Fruit fly (Drosophila melanogaster) whole organism, embryonic: ENCODE results near the gene CG3117.

Experiments
- Atf-2 ChIP-seq: fragments of 200-800 bp; sonication (Bioruptor generic); optimal IDR thresholded peaks from 2 replicates; lab custom pipeline; 2016; ENCODE audit warnings: missing biosample characterization, missing genetic modification characterization
- Awh ChIP-seq: fragments of 200-800 bp; sonication (Bioruptor generic); IDR thresholded peaks from 2 replicates; pipeline ENCODE4, ENCODE4 v1.3.6; 2022; ENCODE audit warnings: missing biosample characterization, missing genetic modification characterization
- CG10321 ChIP-seq: fragments of 200-800 bp; sonication (Bioruptor generic); IDR thresholded peaks from 2 replicates; pipeline ENCODE4 v1.3.6; 2022; ENCODE audit warnings: missing biosample characterization, missing genetic modification characterization
- CG11456 ChIP-seq: fragments of 200-800 bp; sonication (Bioruptor generic); IDR thresholded peaks from 3 replicates; pipeline ENCODE4 v1.3.6; 2022; ENCODE audit warnings: missing biosample characterization, missing genetic modification characterization
- CG11504 ChIP-seq: fragments of 200-800 bp; sonication (Bioruptor generic); optimal IDR thresholded peaks from 3 replicates; lab custom pipeline; 2019; ENCODE audit warnings: missing biosample characterization, mild to moderate bottlenecking, missing genetic modification characterization, moderate library complexity
- CG11695 ChIP-seq: fragments of 200-800 bp; sonication (Bioruptor generic); IDR thresholded peaks from 3 replicates; pipeline ENCODE4 v1.3.6; 2022; ENCODE audit warnings: missing biosample characterization, missing genetic modification characterization
- CG12391 ChIP-seq: fragments of 200-800 bp; sonication (Bioruptor generic); optimal IDR thresholded peaks from 3 replicates; lab custom pipeline; 2018; ENCODE audit warnings: missing biosample characterization, mild to moderate bottlenecking, missing genetic modification characterization, moderate library complexity
- CG13624 ChIP-seq: fragments of 200-800 bp; sonication (Bioruptor generic); optimal IDR thresholded peaks from 2 replicates; lab custom pipeline; 2016; ENCODE audit warnings: missing biosample characterization, missing genetic modification characterization
- CG13894 ChIP-seq: fragments of 200-800 bp; sonication (Bioruptor generic); optimal IDR thresholded peaks from 3 replicates; lab custom pipeline; 2018; ENCODE audit warnings: missing biosample characterization, mild to moderate bottlenecking, missing genetic modification characterization, moderate library complexity
- CG14710 ChIP-seq: fragments of 200-800 bp; sonication (Bioruptor generic); optimal IDR thresholded peaks from 3 replicates; lab custom pipeline; 2019; ENCODE audit warnings: missing biosample characterization, mild to moderate bottlenecking, missing genetic modification characterization, moderate library complexity
- CG1647 ChIP-seq: fragments of 200-800 bp; sonication (Bioruptor generic); optimal IDR thresholded peaks from 3 replicates; lab custom pipeline; 2016; ENCODE audit warnings: missing biosample characterization, missing genetic modification characterization
- CG17829 ChIP-seq: fragments of 200-800 bp; optimal IDR thresholded peaks from 2 replicates; lab custom pipeline; 2019; ENCODE audit warnings: missing biosample characterization, mild to moderate bottlenecking, missing genetic modification characterization, moderate library complexity
- CG34376 ChIP-seq: fragments of 200-800 bp; sonication (Bioruptor generic); optimal IDR thresholded peaks from 2 replicates; lab custom pipeline; 2018; ENCODE audit warnings: missing biosample characterization, mild to moderate bottlenecking, missing genetic modification characterization
- CG5180 ChIP-seq: fragments of 200-800 bp; sonication (Bioruptor generic); optimal IDR thresholded peaks from 3 replicates; lab custom pipeline; 2017; ENCODE audit warnings: missing biosample characterization, missing genetic modification characterization, mild to moderate bottlenecking, moderate library complexity, missing genetic modification reagents
- CG6854 ChIP-seq: fragments of 200-800 bp; sonication (Bioruptor generic); optimal IDR thresholded peaks from 3 replicates; lab custom pipeline; 2017; ENCODE audit warnings: missing biosample characterization, mild to moderate bottlenecking, missing genetic modification characterization
- CG7987 ChIP-seq: fragments of 200-800 bp; sonication (Bioruptor generic); optimal IDR thresholded peaks from 2 replicates; lab custom pipeline; 2018; ENCODE audit warnings: missing biosample characterization, mild to moderate bottlenecking, missing genetic modification characterization, moderate library complexity
- CG9817 ChIP-seq: fragments of 200-800 bp; sonication (Bioruptor generic); optimal IDR thresholded peaks from 2 replicates; lab custom pipeline; 2018; ENCODE audit warnings: missing biosample characterization, mild to moderate bottlenecking, missing genetic modification characterization, moderate library complexity
- Chrac-16 ChIP-seq: fragments of 200-800 bp; sonication (Bioruptor generic); optimal IDR thresholded peaks from 3 replicates; lab custom pipeline; 2016; ENCODE audit warnings: missing biosample characterization, missing genetic modification characterization
- Deaf1 ChIP-seq: fragments of 200-800 bp; optimal IDR thresholded peaks from 3 replicates; lab custom pipeline; 2019; ENCODE audit warnings: missing biosample characterization, mild to moderate bottlenecking, missing genetic modification characterization, moderate library complexity
- Dek ChIP-seq: fragments of 200-800 bp; sonication (Bioruptor generic); optimal IDR thresholded peaks from 3 replicates; lab custom pipeline; 2019; ENCODE audit warnings: missing biosample characterization, mild to moderate bottlenecking, missing genetic modification characterization, moderate library complexity
- Dfd ChIP-seq, 2 experiments: fragments of >200 bp; optimal IDR thresholded peaks; 2 replicates each; lab custom pipeline; 2017; ENCODE audit warnings: missing biosample characterization in 2 of 2, missing genetic modification characterization in 2 of 2
- Dip2 ChIP-seq: fragments of 200-800 bp; sonication (Bioruptor generic); IDR thresholded peaks from 2 replicates; pipeline ENCODE4 v1.3.6; 2022; ENCODE audit warnings: missing biosample characterization, missing genetic modification characterization
- Elba2 ChIP-seq: fragments of 200-800 bp; sonication (Bioruptor generic); optimal IDR thresholded peaks from 3 replicates; lab custom pipeline; 2016; ENCODE audit warnings: missing biosample characterization, missing genetic modification characterization
- Hand ChIP-seq: fragments of 200-800 bp; sonication (Bioruptor generic); optimal IDR thresholded peaks from 2 replicates; lab custom pipeline; 2017; ENCODE audit warnings: mild to moderate bottlenecking, missing biosample characterization, missing genetic modification reagents, missing genetic modification characterization
- Lhr ChIP-seq: fragments of 200-800 bp; sonication (Bioruptor generic); optimal IDR thresholded peaks from 3 replicates; lab custom pipeline; 2017; ENCODE audit warnings: mild to moderate bottlenecking, missing biosample characterization, missing genetic modification reagents, missing genetic modification characterization
- Ptx1 ChIP-seq: fragments of 200-800 bp; sonication (Bioruptor generic); IDR thresholded peaks from 2 replicates; pipeline ENCODE4 v1.3.6; 2022; ENCODE audit warnings: missing biosample characterization, missing genetic modification characterization
- Side ChIP-seq: fragments of 200-800 bp; sonication (Bioruptor generic); optimal IDR thresholded peaks from 2 replicates; lab custom pipeline; 2016; ENCODE audit warnings: missing biosample characterization, missing genetic modification characterization
- ab ChIP-seq: fragments of 200-800 bp; sonication (Bioruptor generic); optimal IDR thresholded peaks from 2 replicates; lab custom pipeline; 2016; ENCODE audit warnings: missing biosample characterization, missing genetic modification characterization
- ash1 ChIP-seq: fragments of 200-800 bp; sonication (Bioruptor generic); optimal IDR thresholded peaks from 2 replicates; lab custom pipeline; 2018; ENCODE audit warnings: missing biosample characterization, mild to moderate bottlenecking, missing genetic modification characterization
- caup ChIP-seq: fragments of 200-800 bp; sonication (Bioruptor generic); optimal IDR thresholded peaks from 3 replicates; lab custom pipeline; 2017; ENCODE audit warnings: missing biosample characterization, mild to moderate bottlenecking, missing genetic modification characterization, moderate library complexity; ENCODE audit not compliant: severe bottlenecking
- dysf ChIP-seq: fragments of 200-800 bp; sonication (Bioruptor generic); IDR thresholded peaks from 3 replicates; pipeline ENCODE4 v1.3.6; 2022; ENCODE audit warnings: missing biosample characterization, missing genetic modification characterization
- fru ChIP-seq: fragments of >200 bp; optimal IDR thresholded peaks from 2 replicates; lab custom pipeline; 2017
- inv ChIP-seq: fragments of 200-800 bp; sonication (Bioruptor generic); IDR thresholded peaks from 2 replicates; pipeline ENCODE4 v1.3.6; 2022; ENCODE audit warnings: missing biosample characterization, missing genetic modification characterization; ENCODE audit not compliant: partially characterized antibody
- ken ChIP-seq: fragments of 200-800 bp; sonication (Bioruptor generic); IDR thresholded peaks from 3 replicates; pipeline ENCODE4 v1.3.6; 2022; ENCODE audit warnings: missing biosample characterization, missing genetic modification characterization
- knrl ChIP-seq: fragments of 200-800 bp; sonication (Bioruptor generic); IDR thresholded peaks from 3 replicates; pipeline ENCODE4 v1.3.6; 2022; ENCODE audit warnings: missing biosample characterization, missing genetic modification characterization; ENCODE audit not compliant: partially characterized antibody
- lbe ChIP-seq: fragments of 200-800 bp; sonication (Bioruptor generic); optimal IDR thresholded peaks from 2 replicates; lab custom pipeline; 2016; ENCODE audit warnings: missing biosample characterization, mild to moderate bottlenecking, missing genetic modification characterization
- oc ChIP-seq: fragments of 200-800 bp; sonication (Bioruptor generic); optimal IDR thresholded peaks from 2 replicates; lab custom pipeline; 2018; ENCODE audit warnings: missing biosample characterization, mild to moderate bottlenecking, missing genetic modification characterization, moderate library complexity
- pan ChIP-seq, 4 experiments: fragments of >200 bp in 3 of 4; fragments of 200-800 bp in 1 of 4; sonication (Bioruptor generic) in 1 of 4; optimal IDR thresholded peaks in 3 of 4; IDR thresholded peaks in 1 of 4; 2 replicates each; pipeline versions ENCODE4 v1.3.6 to Lab custom; 2017 to 2022; ENCODE audit warnings: missing biosample characterization in 2 of 4, missing genetic modification characterization in 2 of 4, mixed read lengths in 1 of 4
- pho ChIP-seq: fragments of 200-800 bp; sonication (Bioruptor generic); optimal IDR thresholded peaks from 2 replicates; lab custom pipeline; 2016; ENCODE audit warnings: missing biosample characterization, missing genetic modification characterization
- phol ChIP-seq: fragments of 200-800 bp; sonication (Bioruptor generic); optimal IDR thresholded peaks from 3 replicates; lab custom pipeline; 2018; ENCODE audit warnings: missing biosample characterization, mild to moderate bottlenecking, missing genetic modification characterization, moderate library complexity
- pita ChIP-seq: fragments of 200-800 bp; sonication (Bioruptor generic); optimal IDR thresholded peaks from 2 replicates; lab custom pipeline; 2017; ENCODE audit warnings: missing biosample characterization, mild to moderate bottlenecking, missing genetic modification characterization
- rib ChIP-seq: fragments of 200-800 bp; sonication (Bioruptor generic); IDR thresholded peaks from 2 replicates; pipeline ENCODE4 v1.3.6; 2022; ENCODE audit warnings: missing biosample characterization, missing genetic modification characterization
- scrt ChIP-seq: fragments of 200-800 bp; sonication (Bioruptor generic); optimal IDR thresholded peaks from 2 replicates; lab custom pipeline; 2018; ENCODE audit warnings: missing biosample characterization, mild to moderate bottlenecking, missing genetic modification characterization, moderate library complexity
- sens-2 ChIP-seq: fragments of 200-800 bp; sonication (Bioruptor generic); IDR thresholded peaks from 2 replicates; pipeline ENCODE4 v1.3.6; 2022; ENCODE audit warnings: missing biosample characterization, missing genetic modification characterization
- slou ChIP-seq: fragments of 200-800 bp; sonication (Bioruptor generic); optimal IDR thresholded peaks from 3 replicates; lab custom pipeline; 2016; ENCODE audit warnings: missing biosample characterization, missing genetic modification characterization
- slp2 ChIP-seq: fragments of 200-800 bp; sonication (Bioruptor generic); optimal IDR thresholded peaks from 2 replicates; lab custom pipeline; 2016; ENCODE audit warnings: missing biosample characterization, missing genetic modification characterization
- tna ChIP-seq: fragments of 200-800 bp; sonication (Bioruptor generic); IDR thresholded peaks from 2 replicates; pipeline ENCODE4 v1.3.6; 2022; ENCODE audit warnings: missing biosample characterization, missing genetic modification characterization; ENCODE audit not compliant: partially characterized antibody
- unpg ChIP-seq: fragments of 200-800 bp; sonication (Bioruptor generic); optimal IDR thresholded peaks from 3 replicates; lab custom pipeline; 2018; ENCODE audit warnings: missing biosample characterization, mild to moderate bottlenecking, missing genetic modification characterization, moderate library complexity
- zen2 ChIP-seq: fragments of 200-800 bp; sonication (Bioruptor generic); IDR thresholded peaks from 3 replicates; pipeline ENCODE4 v1.3.6; 2022; ENCODE audit warnings: missing biosample characterization, missing genetic modification characterization; ENCODE audit not compliant: partially characterized antibody

CG3117 gene

DNA sequence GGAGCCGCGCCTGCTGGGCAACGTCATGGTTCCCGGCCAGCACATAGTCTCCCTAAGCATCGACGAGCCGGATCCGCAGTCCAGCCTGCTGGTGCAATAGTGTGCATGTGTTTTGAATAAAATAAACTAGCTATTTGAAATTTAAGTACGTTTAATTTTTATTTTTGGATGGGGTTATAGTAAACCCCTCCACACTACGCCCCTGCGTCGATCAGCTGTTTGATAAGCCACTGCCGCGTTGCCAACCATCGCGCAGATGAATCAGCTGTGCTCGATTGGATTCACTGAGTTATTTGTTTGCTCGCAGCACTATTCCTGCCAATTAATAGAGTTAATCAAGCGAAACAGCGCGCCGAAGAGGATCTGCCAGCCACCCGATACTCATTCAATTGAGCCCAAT is 31.8 kb upstream of the CG3117 start, which contains the start of gene RabGGTb (continued):
- peak; percentile 39 for TF ChIP-seq Dek
- TF ChIP-seq Hand (GFP tag; lab: Kevin White, UChicago): peak; percentile 41
- TF ChIP-seq ken (GFP tag; lab: Robert Waterston, UW): peak; percentile 72; the same call in 2 of the 3 replicates
- TF ChIP-seq CG10321 (GFP tag; lab: Robert Waterston, UW): peak; percentile 23; the same call in 1 of the 2 replicates
- TF ChIP-seq CG9817 (tag; lab: Kevin White, UChicago): peak; percentile 27
- TF ChIP-seq pan (optimal IDR thresholded peaks at IDR 0.05; lab: Kevin White, UChicago): no peak
- TF ChIP-seq pan (GFP tag; optimal IDR thresholded peaks at IDR 0.05 in 1 of 2, IDR thresholded peaks at IDR 0.05 in 1 of 2): peak in 1 of 2 experiments; percentile 82
- no peak for TF ChIP-seq CG7987 (GFP tag; lab: Kevin White, UChicago)
- TF ChIP-seq scrt (GFP tag; lab: Kevin White, UChicago): peak; percentile 41
- TF ChIP-seq Chrac-16 (GFP tag; lab: Kevin White, UChicago): peak; percentile 47
- TF ChIP-seq Dip2 (GFP tag; lab: Robert Waterston, UW): no peak
- TF ChIP-seq ash1 (GFP tag; lab: Kevin White, UChicago): peak; percentile 27
- TF ChIP-seq zen2 (GFP tag; lab: Robert Waterston, UW): peak; percentile 34; the same call in 1 of the 3 replicates
- TF ChIP-seq inv: no peak
- TF ChIP-seq rib (GFP tag; lab: Robert Waterston, UW): 0 out of 2 replicates have a peak, but pooled peaks have one; percentile 54
- TF ChIP-seq sens-2: 0 out of 2 replicates have a peak, but pooled peaks have one; percentile 42
- TF ChIP-seq phol (tag; lab: Kevin White, UChicago): peak; percentile 24
- no peak; the same call in 1 of the 2 replicates for TF ChIP-seq tna (GFP tag; lab: Robert Waterston, UW)
- peak; percentile 79 for TF ChIP-seq Awh (GFP tag; lab: Robert Waterston, UW)
- TF ChIP-seq pho (GFP tag; lab: Kevin White, UChicago): peak; percentile 57
- no peak for TF ChIP-seq Dfd (GFP tag; optimal IDR thresholded peaks at IDR 0.05; lab: Kevin White, UChicago)
- TF ChIP-seq CG12391 (tag; lab: Kevin White, UChicago): peak; percentile 59
- TF ChIP-seq CG1647 (GFP tag; lab: Kevin White, UChicago): peak; percentile 48
- TF ChIP-seq CG14710 (tag; lab: Kevin White, UChicago): peak; percentile 25
- peak; percentile 46 for TF ChIP-seq unpg (GFP tag; lab: Kevin White, UChicago)
- TF ChIP-seq Deaf1 (tag; lab: Kevin White, UChicago): peak; percentile 9
- peak; percentile 5 for TF ChIP-seq CG13894 (tag; lab: Kevin White, UChicago)
- TF ChIP-seq Elba2 (GFP tag; lab: Kevin White, UChicago): no peak
- no peak for TF ChIP-seq Lhr (GFP tag; lab: Kevin White, UChicago)
- TF ChIP-seq CG11456: peak; percentile 84; the same call in 2 of the 3 replicates
- peak; percentile 31 for TF ChIP-seq CG6854
- peak; percentile 51 for TF ChIP-seq Atf-2
- TF ChIP-seq CG11504 (tag; lab: Kevin White, UChicago): peak; percentile 47
- TF ChIP-seq ab (GFP tag; lab: Kevin White, UChicago): peak; percentile 7
- TF ChIP-seq CG13624: peak; percentile 68
- peak; percentile 80 for TF ChIP-seq dysf (GFP tag; lab: Robert Waterston, UW)
- TF ChIP-seq lbe (GFP tag; lab: Kevin White, UChicago): no peak
- peak; percentile 25 for TF ChIP-seq caup (GFP tag; lab: Kevin White, UChicago)
- no peak for TF ChIP-seq fru (lab: Kevin White, UChicago)
- peak; percentile 26 for TF ChIP-seq CG5180
- no peak for TF ChIP-seq pita (GFP tag; lab: Kevin White, UChicago)
- peak; percentile 46 for TF ChIP-seq Side
- peak; percentile 29 for TF ChIP-seq slp2 (GFP tag; lab: Kevin White, UChicago)
- TF ChIP-seq CG34376 (GFP tag; lab: Kevin White, UChicago): peak; percentile 46
- peak; percentile 57 for TF ChIP-seq CG17829 (tag; lab: Kevin White, UChicago)
- TF ChIP-seq CG11695: peak; percentile 64; the same call in 2 of the 3 replicates
- peak; percentile 49 for TF ChIP-seq oc (tag; lab: Kevin White, UChicago)
- TF ChIP-seq knrl (GFP tag; lab: Robert Waterston, UW): no peak; the same call in 2 of the 3 replicates
- TF ChIP-seq slou (GFP tag; lab: Kevin White, UChicago): no peak
- peak; percentile 79 for TF ChIP-seq Ptx1 (GFP tag; lab: Robert Waterston, UW)
